Worm (Caenorhabditis elegans) whole organism, L1 larva: ENCODE measurements around the gene F13D12.3.
A peak's percentile ranks its signal among the peaks of the same experiment; 100 is the strongest.

Source experiments
- aha-1 ChIP-seq: fragments of 150-350 bp; optimal IDR thresholded peaks from 2 replicates; lab custom pipeline; 2014; ENCODE audit warnings: missing biosample characterization, missing genetic modification characterization
- alr-1 ChIP-seq: fragments of 200-800 bp; sonication (Bioruptor generic); optimal IDR thresholded peaks from 2 replicates; lab custom pipeline; 2018; ENCODE audit warnings: borderline replicate concordance, mild to moderate bottlenecking, missing genetic modification characterization, missing compliant biosample characterization
- aly-2 ChIP-seq: fragments of 150-350 bp; optimal IDR thresholded peaks from 2 replicates; lab custom pipeline; 2014; ENCODE audit warnings: missing biosample characterization, missing genetic modification characterization
- blmp-1 ChIP-seq: fragments of 150-350 bp; optimal IDR thresholded peaks from 2 replicates; lab custom pipeline; 2014; ENCODE audit warnings: missing biosample characterization, missing genetic modification characterization
- ceh-63 ChIP-seq: fragments of 200-800 bp; sonication (Bioruptor generic); optimal IDR thresholded peaks from 2 replicates; lab custom pipeline; 2018; ENCODE audit warnings: mild to moderate bottlenecking, missing genetic modification characterization, missing compliant biosample characterization
- ceh-8 ChIP-seq: fragments of 200-800 bp; sonication (Bioruptor generic); optimal IDR thresholded peaks from 2 replicates; lab custom pipeline; 2018; ENCODE audit warnings: mild to moderate bottlenecking, missing genetic modification characterization, moderate library complexity, missing compliant biosample characterization
- ceh-88 ChIP-seq: fragments of 200-800 bp; sonication (Bioruptor generic); IDR thresholded peaks from 2 replicates; pipeline ENCODE4 v1.3.6; 2022; ENCODE audit warnings: missing genetic modification characterization, missing compliant biosample characterization
- ces-1 ChIP-seq: fragments of 150-350 bp; optimal IDR thresholded peaks from 2 replicates; lab custom pipeline; 2014; ENCODE audit warnings: missing biosample characterization, missing genetic modification reagents, missing genetic modification characterization
- dsc-1 ChIP-seq: sonication (generic microtip); optimal IDR thresholded peaks from 2 replicates; lab custom pipeline; 2016; ENCODE audit warnings: mild to moderate bottlenecking, missing genetic modification characterization, missing compliant biosample characterization
- efl-1 ChIP-seq, 4 experiments: fragments of 150-350 bp; optimal IDR thresholded peaks in 3 of 4; peaks in 1 of 4; 1 replicate in 1 of 4; 2 replicates in 3 of 4; lab custom pipeline; 2014; ENCODE audit warnings: missing biosample characterization in 2 of 4, missing genetic modification characterization in 2 of 4, missing genetic modification reagents in 2 of 4
- efl-3 ChIP-seq: fragments of 200-800 bp; sonication (Bioruptor generic); optimal IDR thresholded peaks from 2 replicates; lab custom pipeline; 2018; ENCODE audit warnings: mild to moderate bottlenecking, missing genetic modification characterization, missing compliant biosample characterization
- egl-13 ChIP-seq: sonication (generic microtip); optimal IDR thresholded peaks from 2 replicates; lab custom pipeline; 2016; ENCODE audit warnings: missing genotype, missing genetic modification reagents, missing genetic modification characterization, missing compliant biosample characterization
- egl-27 ChIP-seq, 2 experiments: fragments of 150-350 bp in 1 of 2; sonication (generic microtip); optimal IDR thresholded peaks; 3 replicates each; lab custom pipeline; 2017 to 2018; ENCODE audit warnings: missing biosample characterization in 2 of 2, missing genetic modification characterization in 2 of 2, missing genetic modification reagents in 2 of 2
- ets-5 ChIP-seq: fragments of 200-800 bp; sonication (Bioruptor generic); IDR thresholded peaks from 2 replicates; pipeline ENCODE4 v1.3.6; 2022; ENCODE audit warnings: missing genetic modification characterization, missing compliant biosample characterization
- fkh-10 ChIP-seq: sonication (generic microtip); optimal IDR thresholded peaks from 2 replicates; lab custom pipeline; 2017; ENCODE audit warnings: missing biosample characterization, missing genetic modification reagents, missing genetic modification characterization
- irx-1 ChIP-seq: sonication (generic microtip); optimal IDR thresholded peaks from 2 replicates; lab custom pipeline; 2016; ENCODE audit warnings: missing genetic modification characterization, missing compliant biosample characterization
- isw-1 ChIP-seq: fragments of 200-800 bp; sonication (Bioruptor generic); IDR thresholded peaks from 2 replicates; pipeline ENCODE4 v1.3.6; 2022; ENCODE audit warnings: missing genetic modification characterization, missing compliant biosample characterization
- lin-14 ChIP-seq: fragments of 200-800 bp; sonication (Bioruptor generic); optimal IDR thresholded peaks from 2 replicates; lab custom pipeline; 2018; ENCODE audit warnings: mild to moderate bottlenecking, missing genetic modification characterization, moderate library complexity, missing compliant biosample characterization
- lin-15B ChIP-seq: fragments of 150-350 bp; sonication (generic microtip); optimal IDR thresholded peaks from 3 replicates; lab custom pipeline; 2014; ENCODE audit warnings: missing biosample characterization, missing genetic modification characterization
- lin-35 ChIP-seq, 2 experiments: fragments of 150-350 bp; optimal IDR thresholded peaks; 2 replicates each; lab custom pipeline; 2014; ENCODE audit warnings: missing biosample characterization in 2 of 2, missing genetic modification characterization in 2 of 2, missing genetic modification reagents in 2 of 2
- lsy-2 ChIP-seq, 2 experiments: fragments of 150-350 bp; optimal IDR thresholded peaks; 2 replicates each; lab custom pipeline; 2014; ENCODE audit warnings: missing biosample characterization in 2 of 2, missing genetic modification characterization in 2 of 2
- mdl-1 ChIP-seq, 2 experiments: fragments of 150-350 bp; optimal IDR thresholded peaks; 2 replicates each; lab custom pipeline; 2014 to 2017; ENCODE audit warnings: missing biosample characterization in 2 of 2, missing genetic modification characterization in 2 of 2, inconsistent platforms in 1 of 2
- mef-2 ChIP-seq: fragments of 150-350 bp; optimal IDR thresholded peaks from 2 replicates; lab custom pipeline; 2014; ENCODE audit warnings: missing biosample characterization, missing genetic modification characterization
- nhr-11 ChIP-seq: fragments of 150-350 bp; optimal IDR thresholded peaks from 2 replicates; lab custom pipeline; 2014; ENCODE audit warnings: missing biosample characterization, missing genetic modification characterization
- nhr-12 ChIP-seq: sonication (generic microtip); optimal IDR thresholded peaks from 2 replicates; lab custom pipeline; 2017; ENCODE audit warnings: missing biosample characterization, missing genetic modification characterization
- nhr-19 ChIP-seq: fragments of 200-800 bp; sonication (Bioruptor generic); conservative IDR thresholded peaks from 2 replicates; pipeline ENCODE4 v1.3.6; 2022; ENCODE audit warnings: missing genetic modification characterization, missing compliant biosample characterization
- nhr-20 ChIP-seq: sonication (generic microtip); optimal IDR thresholded peaks from 2 replicates; lab custom pipeline; 2016; ENCODE audit warnings: mild to moderate bottlenecking, missing genetic modification characterization, missing compliant biosample characterization
- nhr-237 ChIP-seq: fragments of 150-350 bp; optimal IDR thresholded peaks from 2 replicates; lab custom pipeline; 2014; ENCODE audit warnings: missing biosample characterization, missing genetic modification characterization
- nhr-28 ChIP-seq: fragments of 150-350 bp; optimal IDR thresholded peaks from 2 replicates; lab custom pipeline; 2014; ENCODE audit warnings: missing biosample characterization, missing genetic modification characterization
- nhr-47 ChIP-seq: sonication (generic microtip); optimal IDR thresholded peaks from 2 replicates; lab custom pipeline; 2016; ENCODE audit warnings: mild to moderate bottlenecking, missing genetic modification characterization, moderate library complexity, missing compliant biosample characterization
- nhr-71 ChIP-seq: sonication (generic microtip); optimal IDR thresholded peaks from 2 replicates; lab custom pipeline; 2016; ENCODE audit warnings: mild to moderate bottlenecking, missing genetic modification characterization, moderate library complexity, missing compliant biosample characterization
- nhr-77 ChIP-seq: fragments of 150-350 bp; optimal IDR thresholded peaks from 2 replicates; lab custom pipeline; 2014; ENCODE audit warnings: missing biosample characterization, missing genetic modification characterization
- nhr-84 ChIP-seq: sonication (generic microtip); optimal IDR thresholded peaks from 2 replicates; lab custom pipeline; 2017; ENCODE audit warnings: missing biosample characterization, missing genetic modification characterization
- nhr-90 ChIP-seq: sonication (generic microtip); optimal IDR thresholded peaks from 2 replicates; lab custom pipeline; 2016; ENCODE audit warnings: mild to moderate bottlenecking, missing genetic modification characterization, missing compliant biosample characterization; ENCODE audit not compliant: poor library complexity
- pax-3 ChIP-seq: fragments of 200-800 bp; sonication (Bioruptor generic); optimal IDR thresholded peaks from 2 replicates; lab custom pipeline; 2018; ENCODE audit warnings: mild to moderate bottlenecking, missing genetic modification characterization, moderate library complexity, missing compliant biosample characterization
- rnt-1 ChIP-seq: sonication (generic microtip); optimal IDR thresholded peaks from 2 replicates; lab custom pipeline; 2016; ENCODE audit warnings: mild to moderate bottlenecking, missing genetic modification characterization, moderate library complexity, missing compliant biosample characterization
- snu-23 ChIP-seq: sonication (generic microtip); optimal IDR thresholded peaks from 2 replicates; lab custom pipeline; 2016; ENCODE audit warnings: missing genetic modification characterization, missing compliant biosample characterization
- sox-4 ChIP-seq: sonication (generic microtip); optimal IDR thresholded peaks from 2 replicates; lab custom pipeline; 2016; ENCODE audit warnings: missing genetic modification characterization, missing compliant biosample characterization
- sptf-1 ChIP-seq: fragments of 150-350 bp; optimal IDR thresholded peaks from 2 replicates; lab custom pipeline; 2014; ENCODE audit warnings: missing biosample characterization, missing genetic modification characterization
- unc-130 ChIP-seq: fragments of 150-350 bp; optimal IDR thresholded peaks from 2 replicates; lab custom pipeline; 2017; ENCODE audit warnings: missing biosample characterization, missing genetic modification characterization, inconsistent platforms
- unc-62 ChIP-seq: fragments of 150-350 bp; optimal IDR thresholded peaks from 2 replicates; lab custom pipeline; 2014; ENCODE audit warnings: missing biosample characterization, missing genetic modification reagents, missing genetic modification characterization
- unc-86 ChIP-seq: sonication (generic microtip); optimal IDR thresholded peaks from 2 replicates; lab custom pipeline; 2016; ENCODE audit warnings: missing genetic modification characterization, missing compliant biosample characterization
- vab-15 ChIP-seq: sonication (generic microtip); optimal IDR thresholded peaks from 2 replicates; lab custom pipeline; 2017; ENCODE audit warnings: missing genotype, mild to moderate bottlenecking, missing genetic modification characterization, missing compliant biosample characterization
- ztf-11 ChIP-seq, 2 experiments: sonication (generic microtip); optimal IDR thresholded peaks; 2 replicates each; lab custom pipeline; 2016 to 2017; ENCODE audit warnings: missing genetic modification characterization in 2 of 2, missing biosample characterization in 1 of 2, missing compliant biosample characterization in 1 of 2
- ztf-4 ChIP-seq: fragments of 150-350 bp; optimal IDR thresholded peaks from 2 replicates; lab custom pipeline; 2014; ENCODE audit warnings: missing biosample characterization, missing genetic modification characterization

The F13D12.3 gene

ce11 chrII:11705787-11706186 is 14.4 kb upstream of the F13D12.3 start, which contains the start of gene VF13D12L.3 (continued):
- TF ChIP-seq nhr-90 (tag; lab: Kevin White, UChicago) (peak; percentile 7), ces-1 (GFP tag; lab: Kevin White, UChicago) (no peak), vab-15 (tag; lab: Kevin White, UChicago) (no peak), isw-1 (GFP tag; lab: Robert Waterston, UW) (no peak), ceh-88 (GFP tag; lab: Robert Waterston, UW) (no peak), aly-2 (tag; lab: Kevin White, UChicago) (no peak), ceh-8 (GFP tag; lab: Kevin White, UChicago) (no peak), unc-86 (tag; lab: Kevin White, UChicago) (no peak)

- TF ChIP-seq unc-62 (GFP tag; lab: Kevin White, UChicago) (no peak), nhr-19 (GFP tag; lab: Robert Waterston, UW) (no peak), nhr-11 (no peak), egl-13 (tag; lab: Kevin White, UChicago) (no peak), ces-1 (GFP tag; lab: Kevin White, UChicago) (no peak), mef-2 (tag; lab: Kevin White, UChicago) (no peak), ets-5 (no peak), nhr-12 (tag; lab: Kevin White, UChicago) (no peak), snu-23 (GFP tag; lab: Kevin White, UChicago) (no peak)
Observed at ce11 chrII:11709464-11709863, 10.7 kb upstream of the F13D12.3 start, which contains the start of gene fcmt-1. TSS of gene fcmt-1 (minus strand) at chrII:11709564.

- TF ChIP-seq mdl-1 (tag; optimal IDR thresholded peaks at IDR 0.05; lab: Kevin White, UChicago) = no peak
- TF ChIP-seq efl-1 (optimal IDR thresholded peaks at IDR 0.05; lab: Kevin White, UChicago) = no peak
- peak in 1 of 2 experiments; percentile 15 for TF ChIP-seq efl-1 (GFP tag; optimal IDR thresholded peaks at IDR 0.05 in 1 of 2; lab: Kevin White, UChicago)
- no peak for TF ChIP-seq nhr-47 (tag; lab: Kevin White, UChicago)
- TF ChIP-seq lsy-2 (tag; optimal IDR thresholded peaks at IDR 0.05; lab: Kevin White, UChicago) = no peak
- TF ChIP-seq blmp-1 (tag; lab: Kevin White, UChicago) = peak; percentile 97
- no peak for TF ChIP-seq efl-3
- no peak for TF ChIP-seq pax-3 (tag; lab: Kevin White, UChicago)
Observed at ce11 chrII:11710771-11711170, 9.4 kb upstream of the F13D12.3 start.

ce11 chrII:11713569-11713968 is 6.6 kb upstream of the F13D12.3 start, which contains the start of gene F13D12.10:
TSS of gene F13D12.10 (plus strand) at chrII:11713799.
- TF ChIP-seq sox-4 (tag; lab: Kevin White, UChicago) (no peak), lin-15B (tag; lab: Kevin White, UChicago) (no peak), egl-27 (tag; optimal IDR thresholded peaks at IDR 0.05; lab: Kevin White, UChicago) (no peak), nhr-19 (GFP tag; lab: Robert Waterston, UW) (peak; percentile 57), ztf-4 (tag; lab: Kevin White, UChicago) (peak; percentile 45), fkh-10 (GFP tag; lab: Kevin White, UChicago) (no peak), nhr-77 (tag; lab: Kevin White, UChicago) (no peak), nhr-84 (tag; lab: Kevin White, UChicago) (no peak), snu-23 (GFP tag; lab: Kevin White, UChicago) (peak; percentile 58), ztf-11 (tag; optimal IDR thresholded peaks at IDR 0.05; lab: Kevin White, UChicago) (no peak), ceh-63 (no peak), aha-1 (tag; lab: Kevin White, UChicago) (no peak), efl-1 (optimal IDR thresholded peaks at IDR 0.05; lab: Kevin White, UChicago) (peak in 1 of 2 experiments; percentile 23), efl-1 (GFP tag; optimal IDR thresholded peaks at IDR 0.05 in 1 of 2; lab: Kevin White, UChicago) (peak in 1 of 2 experiments; percentile 68), nhr-28 (no peak), rnt-1 (tag; lab: Kevin White, UChicago) (peak; percentile 85), mef-2 (tag; lab: Kevin White, UChicago) (no peak), alr-1 (tag; lab: Kevin White, UChicago) (no peak), egl-13 (tag; lab: Kevin White, UChicago) (no peak), efl-3 (no peak), ceh-8 (GFP tag; lab: Kevin White, UChicago) (no peak), nhr-20 (tag; lab: Kevin White, UChicago) (peak; percentile 37), nhr-237 (tag; lab: Kevin White, UChicago) (no peak), irx-1 (no peak), sptf-1 (tag; lab: Kevin White, UChicago) (no peak), nhr-71 (tag; lab: Kevin White, UChicago) (peak; percentile 82), blmp-1 (tag; lab: Kevin White, UChicago) (no peak), aly-2 (tag; lab: Kevin White, UChicago) (no peak), lin-14 (GFP tag; lab: Kevin White, UChicago) (peak; percentile 83), unc-130 (no peak), dsc-1 (no peak), lin-35 (GFP tag; optimal IDR thresholded peaks at IDR 0.05; lab: Kevin White, UChicago) (no peak), vab-15 (tag; lab: Kevin White, UChicago) (no peak)
